Worm (Caenorhabditis elegans): ENCODE measurements around the gene sam-10.

The sam-10 gene

ce11 chrII:13289891-13290290 lies 40.4 kb downstream of the sam-10 start (continued):
- TF ChIP-seq F23B12.7 (tag; optimal IDR thresholded peaks at IDR 0.05; ENCODE audit: insufficient read depth) (no peak), aptf-2 (GFP tag; conservative IDR thresholded peaks at IDR 0.05) (no peak), zfh-2 (GFP tag; conservative IDR thresholded peaks at IDR 0.05) (peak; percentile 72), attf-6 (GFP tag; IDR thresholded peaks at IDR 0.05) (no peak)

DNA sequence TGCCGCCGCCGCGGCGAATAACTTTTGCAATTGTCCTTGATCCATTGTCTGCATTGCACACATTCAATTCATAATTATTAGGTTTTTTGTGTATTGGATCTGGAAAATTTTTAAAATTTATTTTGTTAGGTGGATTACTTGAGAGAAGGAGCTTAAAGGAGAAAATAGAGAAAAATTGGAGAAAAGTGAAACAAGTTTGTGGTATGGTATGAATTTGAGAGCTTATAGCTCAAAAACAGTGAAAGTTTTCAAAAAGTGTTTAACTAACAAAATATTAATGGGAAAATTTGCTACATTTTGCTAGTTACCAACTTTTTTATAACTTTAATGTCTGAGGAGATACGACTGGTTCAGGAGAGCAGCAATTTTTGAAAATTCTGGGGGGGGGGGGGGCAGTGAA lies 44.6 kb downstream of the sam-10 start, which contains the start of gene ztf-22:
ztf-22 (minus strand) TSS at position 101 of the 400 bp plus-strand sequence.
- TF ChIP-seq hmg-1.2 (GFP tag; IDR thresholded peaks at IDR 0.05) (no peak), attf-3 (GFP tag; conservative IDR thresholded peaks at IDR 0.05) (no peak), tlf-1 (GFP tag; optimal IDR thresholded peaks at IDR 0.05) (no peak), F37B4.10 (GFP tag; IDR thresholded peaks at IDR 0.05) (no peak)

- TF ChIP-seq F22D6.2 (tag; optimal IDR thresholded peaks at IDR 0.05) (no peak), ZK185.1 (tag; optimal IDR thresholded peaks at IDR 0.05; ENCODE audit: poor library complexity, severe bottlenecking) (no peak), F57C9.4 (tag; optimal IDR thresholded peaks at IDR 0.05) (no peak), ztf-28 (GFP tag; IDR thresholded peaks at IDR 0.05) (no peak), lsl-1 (GFP tag; optimal IDR thresholded peaks at IDR 0.05) (no peak), nhr-27 (tag; optimal IDR thresholded peaks at IDR 0.05) (no peak), aptf-3 (GFP tag; IDR thresholded peaks at IDR 0.05) (no peak), lin-35 (GFP tag; optimal IDR thresholded peaks at IDR 0.05) (no peak), hmg-20 (GFP tag; IDR thresholded peaks at IDR 0.05) (no peak), F55B11.4 (tag; optimal IDR thresholded peaks at IDR 0.05; ENCODE audit: borderline replicate concordance, insufficient read depth) (no peak), Y53F4B.3 (GFP tag; IDR thresholded peaks at IDR 0.05) (no peak)
These were observed 46.2 kb downstream of the sam-10 start for ce11 chrII:13284148-13284547.

DNA sequence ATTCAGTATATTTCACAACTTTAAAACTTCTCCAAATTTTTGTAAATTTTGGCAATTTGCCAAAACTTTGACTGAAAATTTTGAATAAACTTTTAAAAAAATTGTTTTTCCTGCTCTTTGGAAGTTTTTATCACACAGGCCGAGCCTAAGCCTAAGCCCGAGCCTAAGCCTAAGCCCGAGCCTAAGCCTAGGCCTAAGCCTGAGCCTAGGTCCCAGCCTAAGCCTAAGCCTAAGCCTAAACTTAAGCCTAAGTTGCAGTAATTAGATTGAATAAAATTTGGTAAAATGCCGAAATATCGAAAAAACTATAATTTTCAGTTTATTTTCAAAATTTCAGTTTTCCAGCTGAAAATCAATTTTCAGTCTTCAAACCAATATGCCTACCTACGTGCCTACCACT lies 46.8 kb downstream of the sam-10 start:
- TF ChIP-seq mcd-1 (GFP tag; IDR thresholded peaks at IDR 0.05) = no peak

DNA sequence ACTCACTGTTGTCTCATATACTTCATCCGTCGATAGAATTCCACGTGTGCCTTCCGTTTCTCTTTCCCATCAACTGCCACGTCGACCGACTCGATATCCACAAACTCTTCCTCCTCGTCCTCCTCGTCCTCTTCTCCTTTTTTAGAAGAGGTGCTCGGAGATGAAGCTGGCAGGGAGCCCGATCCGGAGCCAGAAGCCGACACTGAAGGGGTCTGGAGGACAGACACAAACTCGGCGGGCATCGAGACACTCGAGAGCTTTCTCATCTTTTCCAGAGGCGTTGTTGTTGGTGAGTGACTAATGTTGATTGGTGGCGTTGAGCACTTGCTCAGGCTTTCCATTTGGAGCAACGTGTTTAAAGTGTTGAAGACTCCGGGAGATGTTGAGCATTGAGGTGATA lies 47.8 kb downstream of the sam-10 start:
- TF ChIP-seq zfh-2 (GFP tag; conservative IDR thresholded peaks at IDR 0.05) = peak; percentile 78
- TF ChIP-seq B0035.1 (tag; optimal IDR thresholded peaks at IDR 0.05) = no peak

DNA sequence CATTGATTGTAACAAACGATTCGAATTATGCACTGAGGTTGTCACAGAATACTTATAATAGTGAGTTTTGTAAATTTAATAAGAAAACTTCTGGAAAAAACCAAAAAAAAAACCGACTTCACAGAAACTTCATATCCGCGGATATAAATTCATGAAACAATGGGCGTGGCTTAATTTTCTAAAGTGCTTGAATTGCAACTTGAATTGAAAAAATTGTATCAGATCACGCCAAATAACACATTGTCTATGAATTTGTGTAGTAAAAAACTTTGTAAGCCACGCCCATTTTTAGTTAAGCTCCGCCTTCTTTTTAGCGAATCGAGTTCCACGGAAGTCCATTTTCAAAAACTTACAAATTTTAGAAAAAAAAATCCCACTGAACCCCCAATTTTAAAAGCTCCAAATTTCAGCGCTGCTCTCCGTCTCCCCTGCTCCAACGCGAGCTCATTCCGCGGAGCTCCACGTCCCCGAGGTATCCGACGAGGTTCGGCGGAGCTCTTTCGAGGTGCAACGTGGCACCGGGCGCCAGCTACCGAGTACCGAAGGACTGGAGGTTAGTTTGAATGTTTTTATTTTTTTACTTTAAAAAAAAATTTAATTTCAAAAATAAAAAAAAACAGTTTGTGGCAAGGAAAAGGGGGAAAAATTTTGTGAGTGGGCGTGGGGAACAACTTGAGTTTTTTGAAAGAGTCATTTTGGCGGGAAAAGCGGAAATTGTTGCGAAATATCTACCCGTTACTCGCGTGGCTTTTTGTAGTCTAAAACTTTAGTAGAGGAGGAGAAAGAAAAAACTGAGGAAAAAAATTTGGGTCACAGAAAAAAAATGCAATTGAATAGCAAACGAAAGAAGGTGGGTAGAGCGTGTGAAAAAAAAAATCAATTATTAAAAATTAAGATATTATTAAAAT lies 50.9 kb downstream of the sam-10 start:
- TF ChIP-seq cebp-1 (GFP tag; IDR thresholded peaks at IDR 0.05) = peak; percentile 82
- TF ChIP-seq cebp-1 (tag; optimal IDR thresholded peaks at IDR 0.05) = peak; percentile 93
- TF ChIP-seq D2030.7 (GFP tag; IDR thresholded peaks at IDR 0.05) = no peak
- no peak for TF ChIP-seq tbp1 (GFP tag; optimal IDR thresholded peaks at IDR 0.05)
- no peak for TF ChIP-seq rpc-1 (optimal IDR thresholded peaks at IDR 0.05)
- TF ChIP-seq rpc-1 (tag; optimal IDR thresholded peaks at IDR 0.05) = no peak
- peak; percentile 28; the same call in 1 of the 2 replicates for TF ChIP-seq mcd-1 (GFP tag; IDR thresholded peaks at IDR 0.05)
- peak; percentile 90 for TF ChIP-seq zfh-2 (GFP tag; conservative IDR thresholded peaks at IDR 0.05)
- TF ChIP-seq Y95B8A.8 (GFP tag; IDR thresholded peaks at IDR 0.05) = no peak
- TF ChIP-seq ztf-26 (tag; optimal IDR thresholded peaks at IDR 0.05) = no peak
- TF ChIP-seq egrh-3 (GFP tag; IDR thresholded peaks at IDR 0.05) = peak; percentile 88
- peak; percentile 60 for TF ChIP-seq chd-7 (tag; optimal IDR thresholded peaks at IDR 0.05)
- TF ChIP-seq dox-1 (GFP tag; IDR thresholded peaks at IDR 0.05) = peak; percentile 12; the same call in 1 of the 2 replicates
- 0 out of 2 replicates have a peak, but pooled peaks have one; percentile 4 for TF ChIP-seq hmg-1.2 (GFP tag; IDR thresholded peaks at IDR 0.05)
- 0 out of 2 replicates have a peak, but pooled peaks have one; percentile 47 for TF ChIP-seq ceh-100 (GFP tag; IDR thresholded peaks at IDR 0.05)
- no peak for TF ChIP-seq unc-130 (GFP tag; optimal IDR thresholded peaks at IDR 0.05)
- peak; percentile 76; the same call in 1 of the 2 replicates for TF ChIP-seq lin-26 (GFP tag; IDR thresholded peaks at IDR 0.05)
- TF ChIP-seq F33H1.4 (GFP tag; IDR thresholded peaks at IDR 0.05) = no peak
- TF ChIP-seq Y53G8AR.9 (GFP tag; conservative IDR thresholded peaks at IDR 0.05) = no peak
- TF ChIP-seq athp-1 (tag; optimal IDR thresholded peaks at IDR 0.05) = peak; percentile 26

All from whole organism, young adult.